Fruit fly (Drosophila melanogaster): ENCODE results near the gene CG13407.

Gene CG13407

dm6 chr3R:22136967-22137516 lies 33.8 kb downstream of the CG13407 start:
- no peak for TF ChIP-seq cic (GFP tag; optimal IDR thresholded peaks at IDR 0.05)
- TF ChIP-seq CG1620 (GFP tag; optimal IDR thresholded peaks at IDR 0.05) = no peak
- no peak for TF ChIP-seq pad (GFP tag; optimal IDR thresholded peaks at IDR 0.05)
- TF ChIP-seq Crg-1 (GFP tag; optimal IDR thresholded peaks at IDR 0.05) = no peak
- TF ChIP-seq CG7045 (GFP tag; optimal IDR thresholded peaks at IDR 0.05) = no peak
- no peak for TF ChIP-seq CG5204 (GFP tag; optimal IDR thresholded peaks at IDR 0.05)
- no peak for TF ChIP-seq CG14711 (tag; optimal IDR thresholded peaks at IDR 0.05)
- no peak for TF ChIP-seq toe (GFP tag; optimal IDR thresholded peaks at IDR 0.05)
- TF ChIP-seq CG33017 (tag; optimal IDR thresholded peaks at IDR 0.05) = no peak
- no peak for TF ChIP-seq CG11617 (GFP tag; optimal IDR thresholded peaks at IDR 0.05)
- no peak for TF ChIP-seq tj (GFP tag; optimal IDR thresholded peaks at IDR 0.05)
- no peak for TF ChIP-seq CG12768 (GFP tag; optimal IDR thresholded peaks at IDR 0.05)
- no peak for TF ChIP-seq Mnt (GFP tag; optimal IDR thresholded peaks at IDR 0.05)
- TF ChIP-seq Hr96 (GFP tag; optimal IDR thresholded peaks at IDR 0.05) = no peak
- no peak for TF ChIP-seq bab1 (GFP tag; optimal IDR thresholded peaks at IDR 0.05)
- TF ChIP-seq Clk (GFP tag; optimal IDR thresholded peaks at IDR 0.05) = no peak
- TF ChIP-seq ovo (GFP tag; optimal IDR thresholded peaks at IDR 0.05) = no peak
- TF ChIP-seq CG7101 (tag; optimal IDR thresholded peaks at IDR 0.05) = no peak
- TF ChIP-seq cnc (optimal IDR thresholded peaks at IDR 0.05) = no peak

dm6 chr3R:22139113-22139512 lies 35.9 kb downstream of the CG13407 start:
- peak; percentile 9 for TF ChIP-seq CG5204 (GFP tag; optimal IDR thresholded peaks at IDR 0.05)
- no peak for TF ChIP-seq pad (GFP tag; optimal IDR thresholded peaks at IDR 0.05)
- no peak for TF ChIP-seq kay (GFP tag; ENCODE audit: borderline replicate concordance)
- TF ChIP-seq CG7045 (GFP tag; optimal IDR thresholded peaks at IDR 0.05) = peak; percentile 15
- no peak for TF ChIP-seq CG33017 (tag; optimal IDR thresholded peaks at IDR 0.05)
- no peak for TF ChIP-seq Hr96 (GFP tag; optimal IDR thresholded peaks at IDR 0.05)
- no peak for TF ChIP-seq bab1 (GFP tag; optimal IDR thresholded peaks at IDR 0.05)
- no peak for TF ChIP-seq CG1620 (GFP tag; optimal IDR thresholded peaks at IDR 0.05)
- no peak for TF ChIP-seq Crg-1 (GFP tag; optimal IDR thresholded peaks at IDR 0.05)
- TF ChIP-seq cnc (optimal IDR thresholded peaks at IDR 0.05) = no peak
- no peak for TF ChIP-seq Clk (GFP tag; optimal IDR thresholded peaks at IDR 0.05)
- no peak for TF ChIP-seq ovo (GFP tag; optimal IDR thresholded peaks at IDR 0.05)
- TF ChIP-seq Mnt (GFP tag; optimal IDR thresholded peaks at IDR 0.05) = no peak
- no peak for TF ChIP-seq CG7101 (tag; optimal IDR thresholded peaks at IDR 0.05)

dm6 chr3R:22139916-22140455 lies 36.8 kb downstream of the CG13407 start:
- no peak for TF ChIP-seq cnc (optimal IDR thresholded peaks at IDR 0.05)

- TF ChIP-seq Crg-1 (GFP tag; optimal IDR thresholded peaks at IDR 0.05) = no peak
- TF ChIP-seq cic (GFP tag; optimal IDR thresholded peaks at IDR 0.05) = no peak
- no peak for TF ChIP-seq CG33017 (tag; optimal IDR thresholded peaks at IDR 0.05)
- no peak for TF ChIP-seq toe (GFP tag; optimal IDR thresholded peaks at IDR 0.05)
- TF ChIP-seq CG7101 (tag; optimal IDR thresholded peaks at IDR 0.05) = no peak
- TF ChIP-seq Mnt (GFP tag; optimal IDR thresholded peaks at IDR 0.05) = no peak
- TF ChIP-seq tj (GFP tag; optimal IDR thresholded peaks at IDR 0.05) = no peak
- TF ChIP-seq CG5204 (GFP tag; optimal IDR thresholded peaks at IDR 0.05) = no peak
- TF ChIP-seq pad (GFP tag; optimal IDR thresholded peaks at IDR 0.05) = no peak
These were observed 38.1 kb downstream of the CG13407 start for dm6 chr3R:22141332-22141731.

dm6 chr3R:22142495-22142894 lies 39.3 kb downstream of the CG13407 start:
- no peak for TF ChIP-seq CG12768 (GFP tag; optimal IDR thresholded peaks at IDR 0.05)
- no peak for TF ChIP-seq CG14711 (tag; optimal IDR thresholded peaks at IDR 0.05)
- no peak for TF ChIP-seq bab1 (GFP tag; optimal IDR thresholded peaks at IDR 0.05)
- TF ChIP-seq CG33017 (tag; optimal IDR thresholded peaks at IDR 0.05) = no peak
- no peak for TF ChIP-seq Clk (GFP tag; optimal IDR thresholded peaks at IDR 0.05)
- no peak for TF ChIP-seq CG7101 (tag; optimal IDR thresholded peaks at IDR 0.05)
- no peak for TF ChIP-seq Crg-1 (GFP tag; optimal IDR thresholded peaks at IDR 0.05)
- TF ChIP-seq CG5204 (GFP tag; optimal IDR thresholded peaks at IDR 0.05) = no peak
- TF ChIP-seq toe (GFP tag; optimal IDR thresholded peaks at IDR 0.05) = no peak
- TF ChIP-seq cic (GFP tag; optimal IDR thresholded peaks at IDR 0.05) = no peak
- no peak for TF ChIP-seq kay (GFP tag; ENCODE audit: borderline replicate concordance)
- no peak for TF ChIP-seq cnc (optimal IDR thresholded peaks at IDR 0.05)
- TF ChIP-seq tj (GFP tag; optimal IDR thresholded peaks at IDR 0.05) = no peak

- TF ChIP-seq CG33017 (tag; optimal IDR thresholded peaks at IDR 0.05) = peak; percentile 60
- peak; percentile 43 for TF ChIP-seq CG11617 (GFP tag; optimal IDR thresholded peaks at IDR 0.05)
- TF ChIP-seq CG12768 (GFP tag; optimal IDR thresholded peaks at IDR 0.05) = no peak
- TF ChIP-seq Crg-1 (GFP tag; optimal IDR thresholded peaks at IDR 0.05) = no peak
- TF ChIP-seq cnc (optimal IDR thresholded peaks at IDR 0.05) = no peak
- peak; percentile 58 for TF ChIP-seq toe (GFP tag; optimal IDR thresholded peaks at IDR 0.05)
- peak; percentile 75 for TF ChIP-seq Hr96 (GFP tag; optimal IDR thresholded peaks at IDR 0.05)
- no peak for TF ChIP-seq cic (GFP tag; optimal IDR thresholded peaks at IDR 0.05)
- TF ChIP-seq CG7101 (tag; optimal IDR thresholded peaks at IDR 0.05) = peak; percentile 50
- peak; percentile 60 for TF ChIP-seq CG5204 (GFP tag; optimal IDR thresholded peaks at IDR 0.05)
- TF ChIP-seq Clk (GFP tag; optimal IDR thresholded peaks at IDR 0.05) = peak; percentile 53
- TF ChIP-seq CG7045 (GFP tag; optimal IDR thresholded peaks at IDR 0.05) = peak; percentile 67
- peak; percentile 28 for TF ChIP-seq Mnt (GFP tag; optimal IDR thresholded peaks at IDR 0.05)
- no peak for TF ChIP-seq kay (GFP tag; ENCODE audit: borderline replicate concordance)
- TF ChIP-seq CG1620 (GFP tag; optimal IDR thresholded peaks at IDR 0.05) = no peak
- TF ChIP-seq CG14711 (tag; optimal IDR thresholded peaks at IDR 0.05) = peak; percentile 60
- peak; percentile 42 for TF ChIP-seq bab1 (GFP tag; optimal IDR thresholded peaks at IDR 0.05)
- TF ChIP-seq tj (GFP tag; optimal IDR thresholded peaks at IDR 0.05) = peak; percentile 36
- no peak for TF ChIP-seq ovo (GFP tag; optimal IDR thresholded peaks at IDR 0.05)
- peak; percentile 1 for TF ChIP-seq pad (GFP tag; optimal IDR thresholded peaks at IDR 0.05)
These were observed 42.5 kb downstream of the CG13407 start for dm6 chr3R:22145425-22146411.
